Fruit fly (Drosophila melanogaster) S2 (cell line): ENCODE data around the gene CG42337.

Experiments used
- CG8478 ChIP-seq: fragments of >200 bp; optimal IDR thresholded peaks from 2 replicates; lab custom pipeline; 2018
- CTCF ChIP-seq, 2 experiments: fragments of >200 bp; optimal IDR thresholded peaks; 2 replicates each; lab custom pipeline; 2018

- TF ChIP-seq CTCF (optimal IDR thresholded peaks at IDR 0.05; lab: Kevin White, UChicago) (no peak), CG8478 (lab: Kevin White, UChicago) (no peak)
Measured at dm6 chr3L:21202777-21203282, 9.7 kb upstream of the CG42337 start, which contains the start of the genes Targ1, CG10512 and Targ2.
